Fruit fly (Drosophila melanogaster): Measurements from ENCODE around the gene Phlpp.

The Phlpp gene

dm6 chr2L:19009130-19009529 is 49.8 kb upstream of the Phlpp start, which contains the start of gene RpL30 (continued):
- TF ChIP-seq Blimp-1 (GFP tag; optimal IDR thresholded peaks at IDR 0.05) = peak; percentile 76
- peak; percentile 79 for TF ChIP-seq CG30431 (GFP tag; optimal IDR thresholded peaks at IDR 0.05)
- TF ChIP-seq her (GFP tag; optimal IDR thresholded peaks at IDR 0.05) = peak; percentile 94
- TF ChIP-seq Bgb (GFP tag; IDR thresholded peaks at IDR 0.05; ENCODE audit: partially characterized antibody) = peak; percentile 76
- peak; percentile 85 for TF ChIP-seq wdn (GFP tag; IDR thresholded peaks at IDR 0.05)
- TF ChIP-seq crp (GFP tag; optimal IDR thresholded peaks at IDR 0.05) = peak in 1 of 2 experiments; percentile 70
- peak; percentile 79 for TF ChIP-seq cwo (GFP tag; optimal IDR thresholded peaks at IDR 0.05)
- peak; percentile 79; the same call in 2 of the 3 replicates for TF ChIP-seq CG11560 (tag; IDR thresholded peaks at IDR 0.05)
- TF ChIP-seq CG15696 (tag; optimal IDR thresholded peaks at IDR 0.05) = peak; percentile 59
- peak; percentile 74 for TF ChIP-seq knrl (GFP tag; IDR thresholded peaks at IDR 0.05; ENCODE audit: partially characterized antibody)
- TF ChIP-seq Jarid2 (GFP tag; optimal IDR thresholded peaks at IDR 0.05) = peak; percentile 85
- TF ChIP-seq tap (tag; optimal IDR thresholded peaks at IDR 0.05) = peak; percentile 77
- peak; percentile 94 for TF ChIP-seq CG15601 (tag; optimal IDR thresholded peaks at IDR 0.05)
- peak; percentile 94 for TF ChIP-seq CG13775 (GFP tag; optimal IDR thresholded peaks at IDR 0.05)
- TF ChIP-seq so (GFP tag; IDR thresholded peaks at IDR 0.05) = peak; percentile 92
- TF ChIP-seq Nf-YB (GFP tag; optimal IDR thresholded peaks at IDR 0.05) = peak; percentile 80
- TF ChIP-seq Chrac-16 (GFP tag; optimal IDR thresholded peaks at IDR 0.05) = peak; percentile 67
- TF ChIP-seq CG17186 (GFP tag; optimal IDR thresholded peaks at IDR 0.05) = peak; percentile 83
- peak; percentile 99 for TF ChIP-seq Hmr (GFP tag; optimal IDR thresholded peaks at IDR 0.05)
- peak; percentile 93 for TF ChIP-seq pb (GFP tag; optimal IDR thresholded peaks at IDR 0.05)
- TF ChIP-seq C15 (GFP tag; IDR thresholded peaks at IDR 0.05) = peak; percentile 85; the same call in 2 of the 3 replicates
- TF ChIP-seq zfh1 (GFP tag; IDR thresholded peaks at IDR 0.05) = peak; percentile 91
- TF ChIP-seq CG1832 (GFP tag; optimal IDR thresholded peaks at IDR 0.05) = no peak
- peak; percentile 61; the same call in 1 of the 2 replicates for TF ChIP-seq ap (GFP tag; IDR thresholded peaks at IDR 0.05)
- no peak for TF ChIP-seq crol (GFP tag; IDR thresholded peaks at IDR 0.05)
- peak; percentile 89 for TF ChIP-seq bigmax (GFP tag; optimal IDR thresholded peaks at IDR 0.05)
- TF ChIP-seq insv (GFP tag; optimal IDR thresholded peaks at IDR 0.05) = peak in 1 of 2 experiments; percentile 84
- peak; percentile 91 for TF ChIP-seq ftz-f1 (GFP tag; optimal IDR thresholded peaks at IDR 0.05)
- TF ChIP-seq CG13894 (tag; optimal IDR thresholded peaks at IDR 0.05) = peak; percentile 92
- peak; percentile 65 for TF ChIP-seq CG1602 (GFP tag; optimal IDR thresholded peaks at IDR 0.05)
- TF ChIP-seq Gug (GFP tag; IDR thresholded peaks at IDR 0.05) = peak; percentile 49; the same call in 3 of the 4 replicates
- peak; percentile 82 for TF ChIP-seq CoRest (tag; optimal IDR thresholded peaks at IDR 0.05)
- TF ChIP-seq CG3163 (GFP tag; optimal IDR thresholded peaks at IDR 0.05) = peak; percentile 82
- TF ChIP-seq CG9797 (GFP tag; optimal IDR thresholded peaks at IDR 0.05) = peak; percentile 100
- TF ChIP-seq CG15073 (GFP tag; optimal IDR thresholded peaks at IDR 0.05) = no peak
- TF ChIP-seq PHDP (tag; optimal IDR thresholded peaks at IDR 0.05) = peak; percentile 92
- peak; percentile 83; the same call in 1 of the 2 replicates for TF ChIP-seq ham (GFP tag; IDR thresholded peaks at IDR 0.05)
- peak; percentile 81 to 93 for TF ChIP-seq dpn (GFP tag; optimal IDR thresholded peaks at IDR 0.05)
- peak; percentile 40; the same call in 1 of the 2 replicates for TF ChIP-seq ato (GFP tag; IDR thresholded peaks at IDR 0.05; ENCODE audit: partially characterized antibody)
- no peak for TF ChIP-seq D (optimal IDR thresholded peaks at IDR 0.05)
- TF ChIP-seq D (GFP tag; optimal IDR thresholded peaks at IDR 0.05) = peak; percentile 83
- TF ChIP-seq BtbVII (GFP tag; optimal IDR thresholded peaks at IDR 0.05) = peak; percentile 95
- TF ChIP-seq CG31224 (GFP tag; IDR thresholded peaks at IDR 0.05) = peak; percentile 77
- peak in 1 of 3 experiments; percentile 90 for TF ChIP-seq Stat92E (GFP tag; optimal IDR thresholded peaks at IDR 0.05)
- peak; percentile 84 for TF ChIP-seq disco-r (GFP tag; optimal IDR thresholded peaks at IDR 0.05)
- peak; percentile 96 for TF ChIP-seq CG6813 (GFP tag; optimal IDR thresholded peaks at IDR 0.05)
- TF ChIP-seq HHEX (GFP tag; optimal IDR thresholded peaks at IDR 0.05) = peak; percentile 95
- TF ChIP-seq toy (GFP tag; IDR thresholded peaks at IDR 0.05) = peak; percentile 63; the same call in 1 of the 2 replicates
- TF ChIP-seq klu (GFP tag; IDR thresholded peaks at IDR 0.05) = no peak; the same call in 1 of the 2 replicates

All from whole organism, embryonic.